Fruit fly (Drosophila melanogaster): ENCODE measurements around the gene CG17186.
A peak's percentile ranks its signal among the peaks of the same experiment; 100 is the strongest.

The CG17186 gene

dm6 chr3R:19880431-19880939, 3.2 kb upstream of the CG17186 start (continued):
- TF ChIP-seq CG5180 (GFP tag; optimal IDR thresholded peaks at IDR 0.05): peak; percentile 40
- TF ChIP-seq fd64A (GFP tag; optimal IDR thresholded peaks at IDR 0.05): peak; percentile 53
- TF ChIP-seq Hand (GFP tag; optimal IDR thresholded peaks at IDR 0.05): peak; percentile 73
- no peak for TF ChIP-seq unc-4 (GFP tag; IDR thresholded peaks at IDR 0.05; ENCODE audit: partially characterized antibody)
- no peak for TF ChIP-seq CG13123 (GFP tag; optimal IDR thresholded peaks at IDR 0.05)
- TF ChIP-seq CG10366 (GFP tag; IDR thresholded peaks at IDR 0.05): peak; percentile 8; the same call in 1 of the 2 replicates
- TF ChIP-seq CG6765 (GFP tag; optimal IDR thresholded peaks at IDR 0.05): peak; percentile 66
- TF ChIP-seq CG14860 (GFP tag; IDR thresholded peaks at IDR 0.05; ENCODE audit: partially characterized antibody): no peak
- TF ChIP-seq crol (GFP tag; IDR thresholded peaks at IDR 0.05): no peak
- no peak for TF ChIP-seq CG31365 (tag; optimal IDR thresholded peaks at IDR 0.05)
- TF ChIP-seq disco-r (GFP tag; optimal IDR thresholded peaks at IDR 0.05): peak; percentile 12
- TF ChIP-seq Dfd (GFP tag; optimal IDR thresholded peaks at IDR 0.05): no peak
- TF ChIP-seq NFAT (GFP tag; IDR thresholded peaks at IDR 0.05): no peak
- TF ChIP-seq da (GFP tag; optimal IDR thresholded peaks at IDR 0.05): no peak
- peak; percentile 56 for TF ChIP-seq CG15601 (tag; optimal IDR thresholded peaks at IDR 0.05)
- no peak for TF ChIP-seq sna (GFP tag; IDR thresholded peaks at IDR 0.05; ENCODE audit: partially characterized antibody)
- peak; percentile 21 for TF ChIP-seq Myb (GFP tag; optimal IDR thresholded peaks at IDR 0.05)
- no peak for TF ChIP-seq schlank (tag; optimal IDR thresholded peaks at IDR 0.05)
- no peak for TF ChIP-seq CG17612 (GFP tag; IDR thresholded peaks at IDR 0.05)
- TF ChIP-seq CG16813 (GFP tag; IDR thresholded peaks at IDR 0.05; ENCODE audit: partially characterized antibody): no peak
- TF ChIP-seq Stat92E (GFP tag; optimal IDR thresholded peaks at IDR 0.05): peak in 1 of 3 experiments; percentile 57
- no peak for TF ChIP-seq peb (GFP tag; IDR thresholded peaks at IDR 0.05)
- no peak for TF ChIP-seq CG13287 (GFP tag; IDR thresholded peaks at IDR 0.05; ENCODE audit: partially characterized antibody)
- TF ChIP-seq CG17328 (GFP tag; IDR thresholded peaks at IDR 0.05): no peak
- TF ChIP-seq PHDP (tag; optimal IDR thresholded peaks at IDR 0.05): peak; percentile 59
- TF ChIP-seq otp (GFP tag; IDR thresholded peaks at IDR 0.05): no peak
- TF ChIP-seq cas (GFP tag; IDR thresholded peaks at IDR 0.05): no peak
- TF ChIP-seq CG10462 (GFP tag; optimal IDR thresholded peaks at IDR 0.05): peak; percentile 3
- TF ChIP-seq CG9876 (GFP tag; optimal IDR thresholded peaks at IDR 0.05): no peak
- TF ChIP-seq Scr (GFP tag; IDR thresholded peaks at IDR 0.05; ENCODE audit: partially characterized antibody): no peak
- TF ChIP-seq lmd (GFP tag; IDR thresholded peaks at IDR 0.05): 0 out of 2 replicates have a peak, but pooled peaks have one; percentile 15
- no peak for TF ChIP-seq pros (GFP tag; optimal IDR thresholded peaks at IDR 0.05)
- TF ChIP-seq CG12155 (GFP tag; optimal IDR thresholded peaks at IDR 0.05): peak; percentile 9
- no peak for TF ChIP-seq CG10274 (GFP tag; optimal IDR thresholded peaks at IDR 0.05)
- TF ChIP-seq Doc3 (GFP tag; IDR thresholded peaks at IDR 0.05; ENCODE audit: partially characterized antibody): no peak
- TF ChIP-seq H15 (GFP tag; IDR thresholded peaks at IDR 0.05): no peak
- no peak for TF ChIP-seq Poxn (GFP tag; IDR thresholded peaks at IDR 0.05)
- TF ChIP-seq CG15073 (GFP tag; optimal IDR thresholded peaks at IDR 0.05): peak; percentile 96
- no peak for TF ChIP-seq Rx (GFP tag; IDR thresholded peaks at IDR 0.05)
- TF ChIP-seq gcm2 (GFP tag; optimal IDR thresholded peaks at IDR 0.05): no peak
- no peak for TF ChIP-seq Gsc (GFP tag; IDR thresholded peaks at IDR 0.05)
- TF ChIP-seq CG2678 (tag; optimal IDR thresholded peaks at IDR 0.05): peak; percentile 79
- TF ChIP-seq Hr51 (GFP tag; optimal IDR thresholded peaks at IDR 0.05): peak in 1 of 2 experiments; percentile 75
- no peak for TF ChIP-seq pzg (GFP tag; optimal IDR thresholded peaks at IDR 0.05)
- TF ChIP-seq CG43689 (GFP tag; IDR thresholded peaks at IDR 0.05): no peak
- no peak for TF ChIP-seq z (GFP tag; IDR thresholded peaks at IDR 0.05)
- TF ChIP-seq CG3065 (GFP tag; optimal IDR thresholded peaks at IDR 0.05): no peak
- TF ChIP-seq Ssrp (tag; optimal IDR thresholded peaks at IDR 0.05): peak; percentile 38
- no peak for TF ChIP-seq CG1647 (GFP tag; optimal IDR thresholded peaks at IDR 0.05)
- no peak for TF ChIP-seq CG1603 (tag; optimal IDR thresholded peaks at IDR 0.05)

Data from whole organism, embryonic.